Worm (Caenorhabditis elegans) whole organism, L2 larva: ENCODE results near the gene grl-8.

ENCODE experiments used
- ZK546.5 ChIP-seq: sonication (generic microtip); optimal IDR thresholded peaks from 2 replicates; lab custom pipeline; 2017; ENCODE audit warnings: missing biosample characterization, missing genetic modification characterization
- aly-2 ChIP-seq: fragments of 150-350 bp; optimal IDR thresholded peaks from 2 replicates; lab custom pipeline; 2014; ENCODE audit warnings: missing biosample characterization, missing genetic modification characterization
- crh-2 ChIP-seq: sonication (generic microtip); optimal IDR thresholded peaks from 2 replicates; lab custom pipeline; 2017; ENCODE audit warnings: missing biosample characterization, missing genetic modification characterization
- elt-3 ChIP-seq: sonication (generic microtip); optimal IDR thresholded peaks from 2 replicates; lab custom pipeline; 2017; ENCODE audit warnings: missing biosample characterization, missing genetic modification characterization
- lsy-2 ChIP-seq, 2 experiments: fragments of 150-350 bp in 1 of 2; sonication (generic microtip) in 1 of 2; optimal IDR thresholded peaks; 2 replicates each; lab custom pipeline; 2014 to 2017; ENCODE audit warnings: missing biosample characterization in 2 of 2, missing genetic modification characterization in 2 of 2
- nhr-77 ChIP-seq: fragments of 150-350 bp; optimal IDR thresholded peaks from 2 replicates; lab custom pipeline; 2014; ENCODE audit warnings: missing biosample characterization, missing genetic modification characterization
- peb-1 ChIP-seq: fragments of 150-350 bp; optimal IDR thresholded peaks from 2 replicates; lab custom pipeline; 2014; ENCODE audit warnings: missing biosample characterization, missing genetic modification characterization
- snpc-4 ChIP-seq: fragments of 150-350 bp; optimal IDR thresholded peaks from 2 replicates; lab custom pipeline; 2014; ENCODE audit warnings: missing biosample characterization, missing genetic modification characterization
- unc-39 ChIP-seq: fragments of 150-350 bp; optimal IDR thresholded peaks from 2 replicates; lab custom pipeline; 2014; ENCODE audit warnings: missing biosample characterization, missing genetic modification characterization
- unc-62 ChIP-seq: fragments of 150-350 bp; optimal IDR thresholded peaks from 2 replicates; lab custom pipeline; 2014; ENCODE audit warnings: missing biosample characterization, missing genetic modification reagents, missing genetic modification characterization

- TF ChIP-seq elt-3 = no peak
- TF ChIP-seq snpc-4 (tag; lab: Kevin White, UChicago) = no peak
- TF ChIP-seq aly-2 = no peak
- TF ChIP-seq unc-39 (tag; lab: Kevin White, UChicago) = no peak
- TF ChIP-seq crh-2 (tag; lab: Kevin White, UChicago) = no peak
- TF ChIP-seq nhr-77 (tag; lab: Kevin White, UChicago) = no peak
- TF ChIP-seq unc-62 = no peak
- no peak for TF ChIP-seq peb-1 (tag; lab: Kevin White, UChicago)
- no peak for TF ChIP-seq lsy-2 (tag; optimal IDR thresholded peaks at IDR 0.05; lab: Kevin White, UChicago)
- TF ChIP-seq ZK546.5 = no peak
These were observed 36.5 kb upstream of the grl-8 start for ce11 chrV:6769440-6769839.
